Worm (Caenorhabditis elegans) whole organism, L3 larva: ENCODE measurements around the gene F14F8.14.

ENCODE experiments used
- daf-12 ChIP-seq: fragments of 150-350 bp; optimal IDR thresholded peaks from 2 replicates; lab custom pipeline; 2014; ENCODE audit warnings: missing biosample characterization, missing genetic modification reagents, missing genetic modification characterization
- egl-27 ChIP-seq: sonication (generic microtip); optimal IDR thresholded peaks from 4 replicates; lab custom pipeline; 2017; ENCODE audit warnings: missing biosample characterization, missing genetic modification reagents, missing genetic modification characterization
- eor-1 ChIP-seq, 2 experiments: fragments of 150-350 bp; optimal IDR thresholded peaks; 2 replicates each; lab custom pipeline; 2014 to 2018; ENCODE audit warnings: missing biosample characterization in 2 of 2, missing genetic modification characterization in 2 of 2
- fkh-10 ChIP-seq: sonication (generic microtip); optimal IDR thresholded peaks from 2 replicates; lab custom pipeline; 2017; ENCODE audit warnings: missing biosample characterization, missing genetic modification reagents, missing genetic modification characterization
- nhr-11 ChIP-seq: fragments of 150-350 bp; optimal IDR thresholded peaks from 2 replicates; lab custom pipeline; 2014; ENCODE audit warnings: missing biosample characterization, missing genetic modification characterization
- nhr-12 ChIP-seq: fragments of 150-350 bp; optimal IDR thresholded peaks from 2 replicates; lab custom pipeline; 2014; ENCODE audit warnings: missing biosample characterization, missing genetic modification characterization
- nhr-23 ChIP-seq: fragments of 150-350 bp; optimal IDR thresholded peaks from 2 replicates; lab custom pipeline; 2014; ENCODE audit warnings: missing biosample characterization, missing genetic modification reagents, missing genetic modification characterization
- nhr-237 ChIP-seq: fragments of 150-350 bp; optimal IDR thresholded peaks from 2 replicates; lab custom pipeline; 2014; ENCODE audit warnings: missing biosample characterization, missing genetic modification characterization
- nhr-25 ChIP-seq: sonication (generic microtip); optimal IDR thresholded peaks from 2 replicates; lab custom pipeline; 2017; ENCODE audit warnings: missing biosample characterization, missing genetic modification characterization
- nhr-77 ChIP-seq: fragments of 150-350 bp; optimal IDR thresholded peaks from 2 replicates; lab custom pipeline; 2014; ENCODE audit warnings: missing biosample characterization, missing genetic modification characterization
- pha-4 ChIP-seq: fragments of 150-350 bp; optimal IDR thresholded peaks from 2 replicates; lab custom pipeline; 2014; ENCODE audit warnings: missing biosample characterization, missing genetic modification reagents, missing genetic modification characterization
- unc-39 ChIP-seq: sonication (generic microtip); optimal IDR thresholded peaks from 4 replicates; lab custom pipeline; 2017; ENCODE audit warnings: missing biosample characterization, missing genetic modification characterization
- ztf-4 ChIP-seq: fragments of 150-350 bp; optimal IDR thresholded peaks from 2 replicates; lab custom pipeline; 2014; ENCODE audit warnings: missing biosample characterization, missing genetic modification characterization

DNA sequence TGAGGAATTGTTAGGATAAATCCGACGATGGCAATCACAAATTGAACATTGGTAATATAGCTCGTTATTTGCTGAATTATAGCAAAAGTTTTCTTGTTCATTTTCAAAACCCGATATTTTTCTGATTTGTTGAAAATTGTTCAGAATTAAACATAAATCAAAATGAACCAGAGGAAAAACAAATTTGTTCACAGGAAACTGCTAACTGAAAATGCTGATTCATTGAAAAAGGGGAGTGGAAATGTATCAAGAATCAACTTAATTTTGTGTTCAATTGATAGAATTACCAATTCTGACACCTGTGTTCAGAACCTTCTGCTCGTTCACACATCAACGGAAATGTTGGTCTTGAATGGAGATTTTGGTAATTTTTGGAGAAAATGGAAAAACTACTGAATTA is 23.0 kb downstream of the F14F8.14 start, which contains the start of gene srw-77:
- TF ChIP-seq daf-12 (tag; lab: Kevin White, UChicago) (no peak), ztf-4 (tag; lab: Kevin White, UChicago) (no peak), fkh-10 (GFP tag; lab: Kevin White, UChicago) (no peak), nhr-11 (tag; lab: Kevin White, UChicago) (no peak), eor-1 (tag; optimal IDR thresholded peaks at IDR 0.05; lab: Kevin White, UChicago) (no peak), nhr-23 (no peak), unc-39 (tag; lab: Kevin White, UChicago) (no peak), nhr-77 (tag; lab: Kevin White, UChicago) (no peak), nhr-12 (tag; lab: Kevin White, UChicago) (no peak), nhr-237 (tag; lab: Kevin White, UChicago) (no peak), pha-4 (tag; lab: Kevin White, UChicago) (no peak), nhr-25 (tag; lab: Kevin White, UChicago) (no peak), egl-27 (tag; lab: Kevin White, UChicago) (no peak)
